Worm (Caenorhabditis elegans): ENCODE data around the gene pxmp-4.

pxmp-4 gene

ce11 chrIV:383135-383731 lies 46.3 kb upstream of the pxmp-4 start, which contains the start of gene spl-1:
spl-1 (minus strand) TSS chrIV:383185.
- TF ChIP-seq ceh-28 (tag; optimal IDR thresholded peaks at IDR 0.05) (no peak), R02D3.7 (tag; optimal IDR thresholded peaks at IDR 0.05) (no peak), mml-1 (tag; optimal IDR thresholded peaks at IDR 0.05) (no peak), ceh-82 (tag; optimal IDR thresholded peaks at IDR 0.05) (no peak), elt-2 (tag; optimal IDR thresholded peaks at IDR 0.05) (peak; percentile 79), pha-4 (tag; optimal IDR thresholded peaks at IDR 0.05) (peak; percentile 65), pqm-1 (tag; optimal IDR thresholded peaks at IDR 0.05) (peak; percentile 85), fkh-10 (GFP tag; optimal IDR thresholded peaks at IDR 0.05) (no peak), hmg-11 (tag; optimal IDR thresholded peaks at IDR 0.05) (no peak), unc-39 (tag; optimal IDR thresholded peaks at IDR 0.05) (no peak), aly-2 (tag; optimal IDR thresholded peaks at IDR 0.05) (no peak), unc-62 (GFP tag; optimal IDR thresholded peaks at IDR 0.05) (no peak)

- no peak for TF ChIP-seq skn-1 (tag; optimal IDR thresholded peaks at IDR 0.05)
- TF ChIP-seq ztf-11 (tag; optimal IDR thresholded peaks at IDR 0.05), result no peak
- TF ChIP-seq nhr-237 (tag; optimal IDR thresholded peaks at IDR 0.05), result no peak
- no peak for TF ChIP-seq hmg-11 (tag; optimal IDR thresholded peaks at IDR 0.05)
- no peak for TF ChIP-seq nhr-43 (tag; optimal IDR thresholded peaks at IDR 0.05; ENCODE audit: poor library complexity, severe bottlenecking)
- TF ChIP-seq mml-1 (tag; optimal IDR thresholded peaks at IDR 0.05), result no peak
- no peak for TF ChIP-seq daf-12 (tag; optimal IDR thresholded peaks at IDR 0.05)
- no peak for TF ChIP-seq eor-1 (tag; optimal IDR thresholded peaks at IDR 0.05)
Observed at ce11 chrIV:379605-380004, 42.6 kb upstream of the pxmp-4 start.

ce11 chrIV:378838-379237 lies 41.9 kb upstream of the pxmp-4 start:
- TF ChIP-seq pqm-1 (tag; optimal IDR thresholded peaks at IDR 0.05) (no peak), nhr-25 (tag; optimal IDR thresholded peaks at IDR 0.05) (no peak), nhr-43 (tag; optimal IDR thresholded peaks at IDR 0.05; ENCODE audit: poor library complexity, severe bottlenecking) (no peak), elt-1 (tag; optimal IDR thresholded peaks at IDR 0.05) (no peak), elt-2 (tag; optimal IDR thresholded peaks at IDR 0.05) (no peak), ceh-28 (tag; optimal IDR thresholded peaks at IDR 0.05) (no peak), unc-62 (GFP tag; optimal IDR thresholded peaks at IDR 0.05) (no peak), nhr-77 (tag; optimal IDR thresholded peaks at IDR 0.05) (no peak), lin-15B (tag; optimal IDR thresholded peaks at IDR 0.05) (no peak), sea-2 (GFP tag; optimal IDR thresholded peaks at IDR 0.05) (no peak), nhr-11 (tag; optimal IDR thresholded peaks at IDR 0.05) (no peak), ZK546.5 (tag; optimal IDR thresholded peaks at IDR 0.05) (no peak), jun-1 (tag; optimal IDR thresholded peaks at IDR 0.05) (no peak), zag-1 (tag; optimal IDR thresholded peaks at IDR 0.05) (no peak), mdl-1 (tag; optimal IDR thresholded peaks at IDR 0.05) (no peak), ztf-11 (tag; optimal IDR thresholded peaks at IDR 0.05) (no peak)

ce11 chrIV:378367-378766 lies 41.4 kb upstream of the pxmp-4 start:
- TF ChIP-seq egl-5 (tag; optimal IDR thresholded peaks at IDR 0.05), result peak; percentile 17
- TF ChIP-seq pha-4 (tag; optimal IDR thresholded peaks at IDR 0.05), result peak; percentile 9
- peak; percentile 43 for TF ChIP-seq elt-2 (tag; optimal IDR thresholded peaks at IDR 0.05)
- TF ChIP-seq pqm-1 (tag; optimal IDR thresholded peaks at IDR 0.05), result peak; percentile 18
- no peak for TF ChIP-seq lin-15B (tag; optimal IDR thresholded peaks at IDR 0.05)
- TF ChIP-seq nhr-25 (tag; optimal IDR thresholded peaks at IDR 0.05), result no peak
- no peak for TF ChIP-seq snpc-4 (tag; optimal IDR thresholded peaks at IDR 0.05)

ce11 chrIV:377791-378190 lies 40.8 kb upstream of the pxmp-4 start:
- TF ChIP-seq fos-1 (tag; optimal IDR thresholded peaks at IDR 0.05) (no peak), nhr-25 (tag; optimal IDR thresholded peaks at IDR 0.05) (peak; percentile 51)

- no peak for TF ChIP-seq daf-12 (tag; optimal IDR thresholded peaks at IDR 0.05)
- TF ChIP-seq ceh-9 (tag; optimal IDR thresholded peaks at IDR 0.05), result no peak
Observed at ce11 chrIV:375915-376314, 38.9 kb upstream of the pxmp-4 start, which contains the start of gene fln-1. fln-1 (minus strand) TSS chrIV:376015.
